Worm (Caenorhabditis elegans) whole organism, young adult: Measurements from ENCODE around the gene idpc-7.

ENCODE experiments used
- F52B5.7 ChIP-seq: sonication (generic microtip); optimal IDR thresholded peaks from 2 replicates; lab custom pipeline; 2016; ENCODE audit warnings: mild to moderate bottlenecking, missing genetic modification characterization, missing compliant biosample characterization
- Y79H2A.3 ChIP-seq: fragments of 200-800 bp; sonication (Bioruptor generic); conservative IDR thresholded peaks from 2 replicates; pipeline ENCODE4 v1.3.6; 2022; ENCODE audit warnings: missing genetic modification reagents, missing genetic modification characterization, missing compliant biosample characterization
- ZK185.1 ChIP-seq: sonication (generic microtip); optimal IDR thresholded peaks from 2 replicates; lab custom pipeline; 2016; ENCODE audit warnings: mild to moderate bottlenecking, missing genetic modification characterization, missing compliant biosample characterization; ENCODE audit not compliant: poor library complexity, severe bottlenecking
- aptf-3 ChIP-seq: fragments of 200-800 bp; sonication (Bioruptor generic); IDR thresholded peaks from 2 replicates; pipeline ENCODE4 v1.3.6; 2022; ENCODE audit warnings: missing genetic modification characterization, missing compliant biosample characterization
- attf-5 ChIP-seq: fragments of 200-800 bp; sonication (Bioruptor generic); optimal IDR thresholded peaks from 2 replicates; lab custom pipeline; 2018; ENCODE audit warnings: mild to moderate bottlenecking, missing genetic modification characterization, missing compliant biosample characterization
- ccch-3 ChIP-seq: fragments of 200-800 bp; sonication (Bioruptor generic); optimal IDR thresholded peaks from 2 replicates; lab custom pipeline; 2018; ENCODE audit warnings: mild to moderate bottlenecking, missing genetic modification characterization, missing compliant biosample characterization
- chd-7 ChIP-seq: sonication (generic microtip); optimal IDR thresholded peaks from 2 replicates; lab custom pipeline; 2016; ENCODE audit warnings: mild to moderate bottlenecking, missing genetic modification characterization, moderate library complexity, missing compliant biosample characterization
- egl-18 ChIP-seq: fragments of 200-800 bp; sonication (Bioruptor generic); IDR thresholded peaks from 2 replicates; pipeline ENCODE4 v1.3.6; 2022; ENCODE audit warnings: missing genetic modification reagents, missing genetic modification characterization, missing compliant biosample characterization
- egrh-3 ChIP-seq: fragments of 200-800 bp; sonication (Bioruptor generic); IDR thresholded peaks from 2 replicates; pipeline ENCODE4 v1.3.6; 2022; ENCODE audit warnings: missing genetic modification reagents, missing genetic modification characterization, missing compliant biosample characterization
- ets-4 ChIP-seq: fragments of 200-800 bp; sonication (Bioruptor generic); optimal IDR thresholded peaks from 2 replicates; lab custom pipeline; 2018; ENCODE audit warnings: mild to moderate bottlenecking, missing genetic modification characterization, missing compliant biosample characterization
- fkh-3 ChIP-seq: sonication (generic microtip); optimal IDR thresholded peaks from 2 replicates; lab custom pipeline; 2016; ENCODE audit warnings: mild to moderate bottlenecking, missing genetic modification characterization, missing compliant biosample characterization
- hlh-26 ChIP-seq: fragments of 200-800 bp; sonication (Bioruptor generic); conservative IDR thresholded peaks from 2 replicates; pipeline ENCODE4 v1.3.6; 2022; ENCODE audit warnings: missing genetic modification reagents, missing genetic modification characterization, missing compliant biosample characterization
- hrde-1 ChIP-seq: sonication (generic microtip); optimal IDR thresholded peaks from 2 replicates; lab custom pipeline; 2016; ENCODE audit warnings: missing genetic modification characterization, mild to moderate bottlenecking, missing compliant biosample characterization, moderate library complexity, missing genotype, missing genetic modification reagents, borderline replicate concordance
- lag-1 ChIP-seq: fragments of 200-800 bp; sonication (Bioruptor generic); IDR thresholded peaks from 2 replicates; pipeline ENCODE4 v1.3.6; 2022; ENCODE audit warnings: missing genetic modification reagents, missing genetic modification characterization, missing compliant biosample characterization
- let-607 ChIP-seq, 2 experiments: fragments of 200-800 bp in 1 of 2; sonication (Bioruptor generic) in 1 of 2; sonication (generic microtip) in 1 of 2; optimal IDR thresholded peaks; 2 replicates each; lab custom pipeline; 2016 to 2018; ENCODE audit warnings: mild to moderate bottlenecking in 2 of 2, missing compliant biosample characterization in 2 of 2, missing genetic modification characterization in 2 of 2, moderate library complexity in 2 of 2, missing genotype in 1 of 2
- lin-26 ChIP-seq: fragments of 200-800 bp; sonication (Bioruptor generic); IDR thresholded peaks from 2 replicates; pipeline ENCODE4 v1.3.6; 2022; ENCODE audit warnings: missing genetic modification reagents, missing genetic modification characterization, missing compliant biosample characterization
- lsl-1 ChIP-seq: fragments of 200-800 bp; sonication (Bioruptor generic); optimal IDR thresholded peaks from 2 replicates; lab custom pipeline; 2018; ENCODE audit warnings: mild to moderate bottlenecking, missing genetic modification characterization, moderate library complexity, missing compliant biosample characterization
- madf-3 ChIP-seq: fragments of 200-800 bp; sonication (Bioruptor generic); IDR thresholded peaks from 2 replicates; pipeline ENCODE4 v1.3.6; 2022; ENCODE audit warnings: missing genetic modification reagents, missing genetic modification characterization, missing compliant biosample characterization
- mes-4 ChIP-seq: sonication (generic microtip); optimal IDR thresholded peaks from 2 replicates; lab custom pipeline; 2016; ENCODE audit warnings: missing genotype, missing genetic modification characterization, missing compliant biosample characterization
- mxl-1 ChIP-seq: sonication (generic microtip); optimal IDR thresholded peaks from 2 replicates; lab custom pipeline; 2016; ENCODE audit warnings: missing genetic modification characterization, missing compliant biosample characterization
- nfya-1 ChIP-seq: sonication (generic microtip); optimal IDR thresholded peaks from 2 replicates; lab custom pipeline; 2017; ENCODE audit warnings: antibody characterized with exemption, missing compliant biosample characterization, missing genetic modification characterization, borderline replicate concordance; ENCODE audit not compliant: insufficient read depth
- nfyb-1 ChIP-seq: fragments of 200-800 bp; sonication (Bioruptor generic); IDR thresholded peaks from 2 replicates; pipeline ENCODE4 v1.3.6; 2022; ENCODE audit warnings: missing genetic modification reagents, missing genetic modification characterization, missing compliant biosample characterization
- nhr-120 ChIP-seq: fragments of 200-800 bp; sonication (Bioruptor generic); IDR thresholded peaks from 2 replicates; pipeline ENCODE4 v1.3.6; 2022; ENCODE audit warnings: missing genetic modification characterization, missing compliant biosample characterization
- nhr-179 ChIP-seq: sonication (generic microtip); optimal IDR thresholded peaks from 2 replicates; lab custom pipeline; 2016; ENCODE audit warnings: mild to moderate bottlenecking, missing genetic modification characterization, missing compliant biosample characterization
- rec-8 ChIP-seq, 2 experiments: sonication (generic microtip); optimal IDR thresholded peaks; 2 replicates each; lab custom pipeline; 2016; ENCODE audit warnings: mild to moderate bottlenecking in 2 of 2, missing genetic modification characterization in 2 of 2, missing genetic modification reagents in 2 of 2, missing genotype in 2 of 2, missing biosample characterization in 1 of 2, missing compliant biosample characterization in 1 of 2, moderate library complexity in 1 of 2
- repo-1 ChIP-seq: sonication (generic microtip); optimal IDR thresholded peaks from 2 replicates; lab custom pipeline; 2017; ENCODE audit warnings: mild to moderate bottlenecking, missing genetic modification characterization, missing compliant biosample characterization
- snpc-1.1 ChIP-seq: sonication (generic microtip); optimal IDR thresholded peaks from 2 replicates; lab custom pipeline; 2017; ENCODE audit warnings: missing genetic modification characterization, mild to moderate bottlenecking, missing compliant biosample characterization, antibody characterized with exemption, moderate library complexity, missing genotype, missing genetic modification reagents; ENCODE audit not compliant: insufficient read depth
- snpc-1.3 ChIP-seq: sonication (generic microtip); optimal IDR thresholded peaks from 2 replicates; lab custom pipeline; 2017; ENCODE audit warnings: missing genetic modification characterization, mild to moderate bottlenecking, missing compliant biosample characterization, antibody characterized with exemption, moderate library complexity, missing genotype, missing genetic modification reagents; ENCODE audit not compliant: insufficient read depth
- tbx-9 ChIP-seq: sonication (generic microtip); optimal IDR thresholded peaks from 2 replicates; lab custom pipeline; 2016; ENCODE audit warnings: borderline replicate concordance, missing genetic modification characterization, inconsistent platforms, missing compliant biosample characterization
- tlf-1 ChIP-seq: fragments of 200-800 bp; sonication (Bioruptor generic); optimal IDR thresholded peaks from 2 replicates; lab custom pipeline; 2018; ENCODE audit warnings: mild to moderate bottlenecking, missing genetic modification characterization, missing compliant biosample characterization
- unc-62 ChIP-seq: fragments of 150-350 bp; optimal IDR thresholded peaks from 2 replicates; lab custom pipeline; 2014; ENCODE audit warnings: missing biosample characterization, missing genetic modification reagents, missing genetic modification characterization
- zfh-2 ChIP-seq: fragments of 200-800 bp; sonication (Bioruptor generic); conservative IDR thresholded peaks from 2 replicates; pipeline ENCODE4 v1.3.6; 2022; ENCODE audit warnings: missing genetic modification reagents, missing genetic modification characterization, missing compliant biosample characterization
- zim-3 ChIP-seq: sonication (generic microtip); optimal IDR thresholded peaks from 2 replicates; lab custom pipeline; 2017; ENCODE audit warnings: mild to moderate bottlenecking, missing genetic modification characterization, moderate library complexity, missing compliant biosample characterization
- ztf-3 ChIP-seq: fragments of 200-800 bp; sonication (Bioruptor generic); optimal IDR thresholded peaks from 2 replicates; lab custom pipeline; 2018; ENCODE audit warnings: mild to moderate bottlenecking, missing genetic modification characterization, missing compliant biosample characterization

Gene idpc-7

DNA sequence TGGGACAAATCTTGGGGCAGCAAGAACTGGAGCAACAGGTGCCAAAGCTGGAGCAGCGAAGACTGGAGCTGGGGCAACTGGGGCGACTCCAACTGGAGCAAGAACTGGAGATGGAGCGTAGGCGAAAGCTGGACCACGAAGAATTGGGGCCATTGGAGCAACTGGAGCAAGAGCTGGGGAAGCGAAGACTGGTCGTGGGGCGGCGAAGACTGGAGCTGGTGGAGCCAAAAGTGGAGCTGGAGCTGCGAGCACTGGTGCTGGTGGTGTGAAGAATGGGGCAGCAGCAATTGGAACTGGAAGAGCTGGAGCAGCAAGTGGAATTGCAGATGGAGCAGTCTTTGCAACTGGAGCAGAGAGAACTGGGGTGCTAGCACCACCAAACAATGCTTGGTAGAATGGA, 3.5 kb upstream of the idpc-7 start:
- peak; percentile 79; the same call in 1 of the 2 replicates for TF ChIP-seq egrh-3
- peak; percentile 76 for TF ChIP-seq zfh-2 (GFP tag; lab: Robert Waterston, UW)
- TF ChIP-seq hlh-26, result 0 out of 2 replicates have a peak, but pooled peaks have one; percentile 10

- TF ChIP-seq unc-62 (GFP tag; lab: Kevin White, UChicago), result no peak
- TF ChIP-seq mxl-1 (tag; lab: Kevin White, UChicago), result no peak
- no peak for TF ChIP-seq attf-5 (GFP tag; lab: Kevin White, UChicago)
- TF ChIP-seq zfh-2 (GFP tag; lab: Robert Waterston, UW), result no peak
- TF ChIP-seq fkh-3, result no peak
- no peak for TF ChIP-seq ZK185.1 (tag; lab: Kevin White, UChicago)
- no peak for TF ChIP-seq nfya-1
- TF ChIP-seq let-607 (tag; optimal IDR thresholded peaks at IDR 0.05; lab: Kevin White, UChicago), result no peak
- no peak for TF ChIP-seq nhr-179
- no peak for TF ChIP-seq tbx-9
- TF ChIP-seq lag-1 (GFP tag; lab: Robert Waterston, UW), result no peak
- no peak for TF ChIP-seq zim-3 (tag; lab: Kevin White, UChicago)
- no peak for TF ChIP-seq nhr-120 (GFP tag; lab: Robert Waterston, UW)
- no peak for TF ChIP-seq ztf-3 (GFP tag; lab: Kevin White, UChicago)
- no peak for TF ChIP-seq ets-4 (GFP tag; lab: Kevin White, UChicago)
Observed at ce11 chrV:9621437-9621836, 2.6 kb upstream of the idpc-7 start.

ce11 chrV:9620417-9620816, 1.6 kb upstream of the idpc-7 start:
- TF ChIP-seq aptf-3 (GFP tag; lab: Robert Waterston, UW) (0 out of 2 replicates have a peak, but pooled peaks have one; percentile 61), zfh-2 (GFP tag; lab: Robert Waterston, UW) (peak; percentile 84), snpc-1.3 (tag; lab: Kevin White, UChicago) (no peak), nhr-120 (GFP tag; lab: Robert Waterston, UW) (0 out of 2 replicates have a peak, but pooled peaks have one; percentile 41), Y79H2A.3 (GFP tag; lab: Robert Waterston, UW) (no peak), egrh-3 (peak; percentile 86), nfyb-1 (GFP tag; lab: Robert Waterston, UW) (0 out of 2 replicates have a peak, but pooled peaks have one; percentile 35), madf-3 (GFP tag; lab: Robert Waterston, UW) (0 out of 2 replicates have a peak, but pooled peaks have one; percentile 23)

DNA sequence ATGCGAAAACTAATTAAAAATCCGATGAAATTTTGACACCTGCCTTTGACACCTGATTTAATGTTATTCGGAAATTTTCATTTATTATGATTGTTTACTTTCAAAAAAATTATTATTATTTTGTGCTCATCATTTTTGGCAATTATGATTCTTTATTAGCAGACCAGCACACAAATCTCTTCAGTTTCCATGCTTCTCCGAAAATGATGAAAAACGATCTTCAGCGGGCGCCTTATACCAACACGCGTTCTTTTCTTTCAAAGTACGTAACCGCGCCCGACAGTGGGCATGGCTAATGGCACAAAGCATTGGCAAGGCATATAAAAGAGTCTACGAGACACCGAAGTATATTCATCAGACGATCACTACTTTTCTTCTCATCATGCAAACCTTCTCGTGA, 1.0 kb upstream of the idpc-7 start, which contains the start of gene idpc-6:
idpc-6 (plus strand) TSS at position 301 of the 400 bp plus-strand sequence.
- no peak for TF ChIP-seq hrde-1
- no peak for TF ChIP-seq lsl-1 (GFP tag; lab: Kevin White, UChicago)
- TF ChIP-seq mes-4 (tag; lab: Kevin White, UChicago), result no peak
- TF ChIP-seq fkh-3, result no peak
- TF ChIP-seq rec-8 (tag; optimal IDR thresholded peaks at IDR 0.05; lab: Kevin White, UChicago), result no peak
- TF ChIP-seq snpc-1.1 (tag; lab: Kevin White, UChicago), result no peak
- no peak for TF ChIP-seq repo-1 (tag; lab: Kevin White, UChicago)
- TF ChIP-seq tlf-1 (GFP tag; lab: Kevin White, UChicago), result no peak
- TF ChIP-seq, all 124 proteins: peak for 0

ce11 chrV:9618420-9618819, 399 bp downstream of the idpc-7 start:
- peak; percentile 92 for TF ChIP-seq egrh-3
- peak; percentile 53; the same call in 1 of the 2 replicates for TF ChIP-seq lin-26 (GFP tag; lab: Robert Waterston, UW)
- no peak for TF ChIP-seq rec-8 (tag; optimal IDR thresholded peaks at IDR 0.05; lab: Kevin White, UChicago)
- TF ChIP-seq chd-7 (tag; lab: Kevin White, UChicago), result peak; percentile 40
- peak; percentile 18 for TF ChIP-seq F52B5.7
- no peak for TF ChIP-seq ccch-3 (GFP tag; lab: Kevin White, UChicago)
- TF ChIP-seq zfh-2 (GFP tag; lab: Robert Waterston, UW), result peak; percentile 96
- 0 out of 2 replicates have a peak, but pooled peaks have one; percentile 38 for TF ChIP-seq egl-18
